Worm (Caenorhabditis elegans): ENCODE results near the gene ceh-100.

Gene ceh-100

DNA sequence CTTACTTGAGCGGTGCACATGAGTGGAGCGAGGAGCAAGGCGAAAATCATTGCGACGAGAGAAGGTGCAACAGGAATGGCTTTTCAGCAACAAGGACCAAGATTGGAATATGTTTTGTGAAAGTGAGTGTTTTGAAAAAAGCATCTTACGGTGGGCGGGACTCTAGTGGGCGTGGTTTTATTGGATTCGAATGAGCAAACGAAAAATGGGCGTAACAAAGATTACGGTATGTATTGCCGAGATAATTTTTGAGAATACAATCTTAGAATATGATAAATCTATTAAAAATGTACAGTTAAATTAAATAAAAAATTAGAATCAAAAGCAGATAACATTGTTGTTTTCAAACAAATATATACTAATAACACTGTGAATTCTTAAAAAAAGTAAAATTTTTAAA, 43.3 kb downstream of the ceh-100 start, which contains the start of gene F49C5.12:
Gene F49C5.12 (minus strand): TSS at position 101 of the 400 bp plus-strand sequence.
- TF ChIP-seq efl-3 (GFP tag; optimal IDR thresholded peaks at IDR 0.05) = no peak
- TF ChIP-seq dsc-1 (tag; optimal IDR thresholded peaks at IDR 0.05) = no peak
- no peak for TF ChIP-seq C34B4.2 (tag; optimal IDR thresholded peaks at IDR 0.05)
- TF ChIP-seq lin-15B (tag; optimal IDR thresholded peaks at IDR 0.05) = no peak
- TF ChIP-seq mab-9 (GFP tag; IDR thresholded peaks at IDR 0.05) = no peak
- no peak for TF ChIP-seq ceh-63 (GFP tag; optimal IDR thresholded peaks at IDR 0.05)
- TF ChIP-seq nhr-90 (tag; optimal IDR thresholded peaks at IDR 0.05; ENCODE audit: poor library complexity) = no peak
- TF ChIP-seq C16A3.4 (tag; optimal IDR thresholded peaks at IDR 0.05) = no peak
- no peak for TF ChIP-seq fkh-4 (tag; optimal IDR thresholded peaks at IDR 0.05; ENCODE audit: borderline replicate concordance)
- TF ChIP-seq pag-3 (tag; optimal IDR thresholded peaks at IDR 0.05; ENCODE audit: borderline replicate concordance, insufficient read depth) = no peak
- no peak for TF ChIP-seq nhr-76 (tag; optimal IDR thresholded peaks at IDR 0.05)
- no peak for TF ChIP-seq ceh-82 (tag; optimal IDR thresholded peaks at IDR 0.05)
- TF ChIP-seq elt-3 (tag; optimal IDR thresholded peaks at IDR 0.05) = no peak
- TF ChIP-seq nhr-20 (tag; optimal IDR thresholded peaks at IDR 0.05) = no peak
- TF ChIP-seq zip-4 (GFP tag; optimal IDR thresholded peaks at IDR 0.05) = no peak
- no peak for TF ChIP-seq unc-130 (tag; optimal IDR thresholded peaks at IDR 0.05)
- no peak for TF ChIP-seq nhr-85 (tag)

DNA sequence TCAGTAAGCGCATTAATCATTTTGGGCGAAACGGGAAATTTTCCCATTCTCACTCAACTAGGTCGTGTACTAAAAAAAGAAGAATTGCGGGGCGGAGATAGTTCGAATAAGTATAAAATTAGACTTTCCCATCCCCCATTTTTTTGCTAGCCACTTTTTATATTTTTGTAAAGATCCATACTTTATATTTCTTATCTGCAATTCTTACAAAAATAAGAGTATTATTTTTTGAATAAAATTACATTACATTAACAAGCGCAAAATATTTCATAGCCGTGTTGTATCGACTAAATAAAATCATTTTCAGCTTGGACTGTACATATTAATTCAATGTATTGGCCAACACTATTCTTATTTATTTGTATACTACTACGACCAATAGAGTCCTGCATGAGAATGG, 47.9 kb downstream of the ceh-100 start, which contains the start of gene F49C5.11:
Gene F49C5.11 (plus strand): TSS at position 301 of the 400 bp plus-strand sequence.
- TF ChIP-seq nhr-47 (tag; optimal IDR thresholded peaks at IDR 0.05) (no peak), skn-1 (tag; optimal IDR thresholded peaks at IDR 0.05) (no peak), nhr-12 (tag; optimal IDR thresholded peaks at IDR 0.05) (no peak), Y116A8C.19 (tag; optimal IDR thresholded peaks at IDR 0.05; ENCODE audit: borderline replicate concordance) (no peak), nhr-90 (tag; optimal IDR thresholded peaks at IDR 0.05; ENCODE audit: poor library complexity) (no peak), mep-1 (tag; optimal IDR thresholded peaks at IDR 0.05) (no peak), C16A3.4 (tag; optimal IDR thresholded peaks at IDR 0.05) (no peak), lin-13 (GFP tag; optimal IDR thresholded peaks at IDR 0.05) (no peak)

DNA sequence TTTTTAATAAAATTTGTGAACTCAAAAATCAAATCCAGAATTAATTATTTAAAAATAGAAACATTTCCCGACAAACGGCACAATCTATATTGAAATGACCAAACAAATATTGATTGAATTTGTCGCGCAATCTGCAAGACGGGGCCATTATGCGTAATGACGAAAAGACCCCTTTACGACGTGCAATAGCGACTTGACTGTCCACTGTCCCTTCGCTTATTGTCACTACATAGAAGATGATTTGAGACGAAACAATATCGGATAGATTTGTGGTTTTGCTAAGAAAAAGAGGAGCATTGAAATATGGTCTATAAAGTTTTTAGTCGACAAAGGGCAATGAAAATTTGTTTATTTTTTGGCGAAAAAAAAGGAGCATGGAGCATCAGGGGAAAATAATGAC, 52.5 kb downstream of the ceh-100 start:
- no peak for TF ChIP-seq unc-86 (tag; optimal IDR thresholded peaks at IDR 0.05)

DNA sequence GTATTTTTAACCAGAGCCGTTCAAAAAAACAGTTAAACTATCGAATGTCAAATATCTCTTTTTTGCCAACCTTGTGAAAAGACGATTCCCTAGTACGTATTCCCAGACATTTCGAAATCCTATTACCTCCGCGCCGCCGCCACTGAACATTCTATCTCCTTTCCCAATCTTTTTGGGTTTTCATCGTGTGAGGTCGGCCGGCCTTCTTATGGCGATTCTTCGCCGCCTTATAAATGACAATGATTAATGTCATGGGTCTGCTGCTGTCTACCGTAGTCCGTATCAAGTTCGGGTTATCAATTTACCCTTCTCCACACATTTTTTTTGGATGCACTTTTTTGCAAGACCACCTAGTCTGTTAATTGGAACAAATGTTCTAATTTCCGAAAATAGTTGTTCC, 53.9 kb downstream of the ceh-100 start:
- TF ChIP-seq blmp-1 (tag; optimal IDR thresholded peaks at IDR 0.05) = peak; percentile 8
- TF ChIP-seq grh-1 (GFP tag; IDR thresholded peaks at IDR 0.05) = no peak
- TF ChIP-seq efl-3 (GFP tag; optimal IDR thresholded peaks at IDR 0.05) = no peak
- TF ChIP-seq unc-62 (GFP tag; optimal IDR thresholded peaks at IDR 0.05) = no peak
- TF ChIP-seq nhr-85 (tag) = peak; percentile 55
- no peak for TF ChIP-seq fkh-4 (tag; optimal IDR thresholded peaks at IDR 0.05; ENCODE audit: borderline replicate concordance)
- no peak for TF ChIP-seq nhr-28 (tag; optimal IDR thresholded peaks at IDR 0.05)
- no peak for TF ChIP-seq hpl-2 (GFP tag; optimal IDR thresholded peaks at IDR 0.05)
- TF ChIP-seq efl-1 (optimal IDR thresholded peaks at IDR 0.05) = no peak
- no peak for TF ChIP-seq efl-1 (GFP tag; optimal IDR thresholded peaks at IDR 0.05 in 1 of 2)
- TF ChIP-seq Y116A8C.19 (tag; optimal IDR thresholded peaks at IDR 0.05; ENCODE audit: borderline replicate concordance) = no peak

DNA sequence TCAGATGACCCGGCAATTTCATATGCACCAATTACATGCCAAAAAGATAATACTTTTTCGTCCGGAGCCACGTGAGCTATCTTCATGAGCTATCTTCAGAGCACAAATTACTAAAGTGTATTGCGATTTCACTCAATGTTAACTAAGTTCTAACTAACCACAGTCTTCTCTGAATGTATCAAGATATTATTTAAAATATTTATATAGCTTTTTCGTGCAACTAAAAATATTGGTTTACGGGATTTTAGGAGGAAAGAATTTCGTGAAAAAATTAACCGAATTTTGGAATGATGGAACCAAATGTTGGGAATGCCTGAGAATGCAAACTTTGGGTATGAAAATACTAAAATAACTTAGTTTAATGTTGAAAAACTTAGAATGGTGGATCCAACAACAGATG, 55.9 kb downstream of the ceh-100 start, which contains the start of gene F49C5.16:
Gene F49C5.16 (plus strand): TSS at position 301 of the 400 bp plus-strand sequence.
- TF ChIP-seq nhr-28 (tag; optimal IDR thresholded peaks at IDR 0.05) = no peak
- no peak for TF ChIP-seq nhr-84 (tag; optimal IDR thresholded peaks at IDR 0.05)
- no peak for TF ChIP-seq egl-13 (tag; optimal IDR thresholded peaks at IDR 0.05)
- no peak for TF ChIP-seq snpc-4 (tag; optimal IDR thresholded peaks at IDR 0.05)
- TF ChIP-seq unc-130 (tag; optimal IDR thresholded peaks at IDR 0.05) = no peak
- no peak for TF ChIP-seq pag-3 (tag; optimal IDR thresholded peaks at IDR 0.05; ENCODE audit: borderline replicate concordance, insufficient read depth)
- no peak for TF ChIP-seq lin-35 (GFP tag; optimal IDR thresholded peaks at IDR 0.05)
- TF ChIP-seq hpl-2 (GFP tag; optimal IDR thresholded peaks at IDR 0.05) = no peak
- TF ChIP-seq nhr-76 (tag; optimal IDR thresholded peaks at IDR 0.05) = no peak
- no peak for TF ChIP-seq alr-1 (tag; optimal IDR thresholded peaks at IDR 0.05; ENCODE audit: borderline replicate concordance)
- TF ChIP-seq sox-4 (tag; optimal IDR thresholded peaks at IDR 0.05) = no peak
- no peak for TF ChIP-seq Y116A8C.19 (tag; optimal IDR thresholded peaks at IDR 0.05; ENCODE audit: borderline replicate concordance)
- TF ChIP-seq sup-37 (GFP tag; optimal IDR thresholded peaks at IDR 0.05) = no peak
- TF ChIP-seq efl-3 (GFP tag; optimal IDR thresholded peaks at IDR 0.05) = no peak
- no peak for TF ChIP-seq fkh-8 (tag; optimal IDR thresholded peaks at IDR 0.05)
- no peak for TF ChIP-seq ceh-88 (GFP tag; IDR thresholded peaks at IDR 0.05)
- TF ChIP-seq fos-1 (tag; optimal IDR thresholded peaks at IDR 0.05) = no peak

Measured in whole organism, L1 larva.